Worm (Caenorhabditis elegans): ENCODE data around the gene Y43F8B.12.

The Y43F8B.12 gene

ce11 chrV:19477852-19478251, 9.7 kb downstream of the Y43F8B.12 start, which contains the start of gene Y43F8B.9:
Y43F8B.9 (plus strand) TSS chrV:19478152.
- TF ChIP-seq tra-4 (tag; optimal IDR thresholded peaks at IDR 0.05) (no peak), F13C5.2 (tag; optimal IDR thresholded peaks at IDR 0.05) (no peak), sea-1 (GFP tag; conservative IDR thresholded peaks at IDR 0.05) (no peak), hnd-1 (tag; optimal IDR thresholded peaks at IDR 0.05) (no peak), tbx-37 (GFP tag; conservative IDR thresholded peaks at IDR 0.05) (no peak), flt-1 (GFP tag; IDR thresholded peaks at IDR 0.05) (no peak), scrt-1 (GFP tag; IDR thresholded peaks at IDR 0.05) (no peak), tbx-11 (GFP tag; IDR thresholded peaks at IDR 0.05) (no peak), pes-1 (GFP tag; IDR thresholded peaks at IDR 0.05) (no peak), ets-7 (tag; optimal IDR thresholded peaks at IDR 0.05) (no peak), ama-1 (optimal IDR thresholded peaks at IDR 0.05) (no peak), ceh-36 (tag; optimal IDR thresholded peaks at IDR 0.05) (no peak), B0310.2 (tag; optimal IDR thresholded peaks at IDR 0.05) (no peak), hmbx-1 (tag; optimal IDR thresholded peaks at IDR 0.05) (no peak), hmg-4 (GFP tag; optimal IDR thresholded peaks at IDR 0.05) (no peak), ceh-13 (GFP tag; optimal IDR thresholded peaks at IDR 0.05) (no peak), aly-1 (tag; optimal IDR thresholded peaks at IDR 0.05) (no peak)

- TF ChIP-seq scrt-1 (GFP tag; IDR thresholded peaks at IDR 0.05) (no peak), sea-1 (GFP tag; conservative IDR thresholded peaks at IDR 0.05) (no peak)
Measured at ce11 chrV:19482535-19482934, 14.4 kb downstream of the Y43F8B.12 start, which contains the start of gene Y43F8B.22. Y43F8B.22 (plus strand) TSS chrV:19482835.

ce11 chrV:19484507-19484906, 16.3 kb downstream of the Y43F8B.12 start, which contains the start of gene Y43F8B.17:
Y43F8B.17 (plus strand) TSS chrV:19484721.
- TF ChIP-seq ets-7 (tag; optimal IDR thresholded peaks at IDR 0.05) (no peak), hmg-4 (GFP tag; optimal IDR thresholded peaks at IDR 0.05) (no peak), aly-1 (tag; optimal IDR thresholded peaks at IDR 0.05) (no peak), tra-4 (tag; optimal IDR thresholded peaks at IDR 0.05) (no peak), hmbx-1 (tag; optimal IDR thresholded peaks at IDR 0.05) (no peak), ama-1 (optimal IDR thresholded peaks at IDR 0.05) (no peak), tbx-37 (GFP tag; conservative IDR thresholded peaks at IDR 0.05) (no peak), sea-1 (GFP tag; conservative IDR thresholded peaks at IDR 0.05) (no peak), ceh-36 (tag; optimal IDR thresholded peaks at IDR 0.05) (no peak), tbx-11 (GFP tag; IDR thresholded peaks at IDR 0.05) (no peak), scrt-1 (GFP tag; IDR thresholded peaks at IDR 0.05) (no peak), hnd-1 (tag; optimal IDR thresholded peaks at IDR 0.05) (no peak), F13C5.2 (tag; optimal IDR thresholded peaks at IDR 0.05) (no peak), flt-1 (GFP tag; IDR thresholded peaks at IDR 0.05) (no peak), B0310.2 (tag; optimal IDR thresholded peaks at IDR 0.05) (no peak)

- TF ChIP-seq pes-1 (GFP tag; IDR thresholded peaks at IDR 0.05) (no peak), flt-1 (GFP tag; IDR thresholded peaks at IDR 0.05) (no peak), ceh-36 (tag; optimal IDR thresholded peaks at IDR 0.05) (no peak), tbx-37 (GFP tag; conservative IDR thresholded peaks at IDR 0.05) (no peak), scrt-1 (GFP tag; IDR thresholded peaks at IDR 0.05) (no peak), ceh-13 (GFP tag; optimal IDR thresholded peaks at IDR 0.05) (no peak), tra-4 (tag; optimal IDR thresholded peaks at IDR 0.05) (no peak), sea-1 (GFP tag; conservative IDR thresholded peaks at IDR 0.05) (no peak), aly-1 (tag; optimal IDR thresholded peaks at IDR 0.05) (no peak), hmbx-1 (tag; optimal IDR thresholded peaks at IDR 0.05) (no peak), ama-1 (optimal IDR thresholded peaks at IDR 0.05) (no peak)
Measured at ce11 chrV:19485261-19485660, 17.1 kb downstream of the Y43F8B.12 start, which contains the start of gene Y43F8B.28. Y43F8B.28 (plus strand) TSS chrV:19485319.

ce11 chrV:19485690-19486089, 17.5 kb downstream of the Y43F8B.12 start, which contains the start of gene Y43F8B.18:
Y43F8B.18 (plus strand) TSS chrV:19485990.
- TF ChIP-seq ama-1 (optimal IDR thresholded peaks at IDR 0.05) (no peak), tra-4 (tag; optimal IDR thresholded peaks at IDR 0.05) (no peak), B0310.2 (tag; optimal IDR thresholded peaks at IDR 0.05) (no peak), flt-1 (GFP tag; IDR thresholded peaks at IDR 0.05) (no peak), scrt-1 (GFP tag; IDR thresholded peaks at IDR 0.05) (no peak), hmbx-1 (tag; optimal IDR thresholded peaks at IDR 0.05) (no peak), hmg-4 (GFP tag; optimal IDR thresholded peaks at IDR 0.05) (no peak), F13C5.2 (tag; optimal IDR thresholded peaks at IDR 0.05) (no peak), ets-7 (tag; optimal IDR thresholded peaks at IDR 0.05) (no peak), sea-1 (GFP tag; conservative IDR thresholded peaks at IDR 0.05) (no peak), ceh-36 (tag; optimal IDR thresholded peaks at IDR 0.05) (no peak), hnd-1 (tag; optimal IDR thresholded peaks at IDR 0.05) (no peak), ceh-13 (GFP tag; optimal IDR thresholded peaks at IDR 0.05) (no peak), tbx-37 (GFP tag; conservative IDR thresholded peaks at IDR 0.05) (no peak)

- no peak for TF ChIP-seq hmbx-1 (tag; optimal IDR thresholded peaks at IDR 0.05)
- no peak for TF ChIP-seq F13C5.2 (tag; optimal IDR thresholded peaks at IDR 0.05)
- no peak for TF ChIP-seq aly-1 (tag; optimal IDR thresholded peaks at IDR 0.05)
- TF ChIP-seq tbx-11 (GFP tag; IDR thresholded peaks at IDR 0.05), result no peak
Measured at ce11 chrV:19490461-19490860, 22.3 kb downstream of the Y43F8B.12 start, which contains the start of gene Y43F8B.7. Y43F8B.7 (plus strand) TSS chrV:19490761.

- TF ChIP-seq pes-1 (GFP tag; IDR thresholded peaks at IDR 0.05) (no peak), hnd-1 (tag; optimal IDR thresholded peaks at IDR 0.05) (no peak)
Measured at ce11 chrV:19491302-19491701, 23.1 kb downstream of the Y43F8B.12 start, which contains the start of gene Y43F8B.29. Y43F8B.29 (plus strand) TSS chrV:19491602.

- no peak for TF ChIP-seq tbx-37 (GFP tag; conservative IDR thresholded peaks at IDR 0.05)
- no peak for TF ChIP-seq hnd-1 (tag; optimal IDR thresholded peaks at IDR 0.05)
- no peak for TF ChIP-seq scrt-1 (GFP tag; IDR thresholded peaks at IDR 0.05)
- TF ChIP-seq pes-1 (GFP tag; IDR thresholded peaks at IDR 0.05), result no peak
- no peak for TF ChIP-seq flt-1 (GFP tag; IDR thresholded peaks at IDR 0.05)
- TF ChIP-seq ets-7 (tag; optimal IDR thresholded peaks at IDR 0.05), result no peak
- TF ChIP-seq tra-4 (tag; optimal IDR thresholded peaks at IDR 0.05), result no peak
- no peak for TF ChIP-seq F13C5.2 (tag; optimal IDR thresholded peaks at IDR 0.05)
- TF ChIP-seq ceh-13 (GFP tag; optimal IDR thresholded peaks at IDR 0.05), result no peak
- no peak for TF ChIP-seq sea-1 (GFP tag; conservative IDR thresholded peaks at IDR 0.05)
- no peak for TF ChIP-seq aly-1 (tag; optimal IDR thresholded peaks at IDR 0.05)
- TF ChIP-seq B0310.2 (tag; optimal IDR thresholded peaks at IDR 0.05), result no peak
- no peak for TF ChIP-seq tbx-11 (GFP tag; IDR thresholded peaks at IDR 0.05)
- no peak for TF ChIP-seq ceh-36 (tag; optimal IDR thresholded peaks at IDR 0.05)
- TF ChIP-seq hmbx-1 (tag; optimal IDR thresholded peaks at IDR 0.05), result no peak
- no peak for TF ChIP-seq ama-1 (optimal IDR thresholded peaks at IDR 0.05)
- TF ChIP-seq hmg-4 (GFP tag; optimal IDR thresholded peaks at IDR 0.05), result no peak
Measured at ce11 chrV:19495145-19495544, 27.0 kb downstream of the Y43F8B.12 start.

Measured in whole organism, early embryonic.